Fruit fly (Drosophila melanogaster): Measurements from ENCODE around the gene Femcoat.

Gene Femcoat

dm6 chrX:4202235-4202794 is 40.3 kb downstream of the Femcoat start (continued):
- TF ChIP-seq CG11723 (GFP tag; optimal IDR thresholded peaks at IDR 0.05) (peak; percentile 53), C15 (GFP tag; IDR thresholded peaks at IDR 0.05) (no peak), ash1 (GFP tag; optimal IDR thresholded peaks at IDR 0.05) (no peak), tap (tag; optimal IDR thresholded peaks at IDR 0.05) (peak; percentile 2), disco-r (GFP tag; optimal IDR thresholded peaks at IDR 0.05) (peak; percentile 26), CG2116 (GFP tag; optimal IDR thresholded peaks at IDR 0.05) (no peak), Hmr (GFP tag; optimal IDR thresholded peaks at IDR 0.05) (peak; percentile 66), sqz (GFP tag; optimal IDR thresholded peaks at IDR 0.05) (peak; percentile 59), CG6654 (GFP tag; optimal IDR thresholded peaks at IDR 0.05) (no peak), CG2199 (GFP tag; IDR thresholded peaks at IDR 0.05) (no peak), CG31365 (tag; optimal IDR thresholded peaks at IDR 0.05) (peak; percentile 38), emc (GFP tag; optimal IDR thresholded peaks at IDR 0.05) (no peak), Fer2 (tag; optimal IDR thresholded peaks at IDR 0.05) (peak; percentile 11), CG32767 (GFP tag; IDR thresholded peaks at IDR 0.05) (no peak), CG5245 (GFP tag; optimal IDR thresholded peaks at IDR 0.05) (no peak), CG4707 (GFP tag; optimal IDR thresholded peaks at IDR 0.05) (peak; percentile 42), CG10462 (GFP tag; optimal IDR thresholded peaks at IDR 0.05) (no peak), bsh (GFP tag; optimal IDR thresholded peaks at IDR 0.05) (peak in 1 of 2 experiments; percentile 25), onecut (GFP tag; IDR thresholded peaks at IDR 0.05) (peak; percentile 35; the same call in 1 of the 2 replicates), PHDP (tag; optimal IDR thresholded peaks at IDR 0.05) (peak; percentile 27), maf-S (GFP tag; optimal IDR thresholded peaks at IDR 0.05) (peak; percentile 4), sim (GFP tag; IDR thresholded peaks at IDR 0.05) (no peak), pb (GFP tag; optimal IDR thresholded peaks at IDR 0.05) (no peak), CG8359 (GFP tag; optimal IDR thresholded peaks at IDR 0.05; ENCODE audit: borderline replicate concordance) (no peak), CG16815 (GFP tag; optimal IDR thresholded peaks at IDR 0.05) (no peak), exex (tag; optimal IDR thresholded peaks at IDR 0.05) (peak; percentile 21), CG8944 (GFP tag; optimal IDR thresholded peaks at IDR 0.05) (no peak), bigmax (GFP tag; optimal IDR thresholded peaks at IDR 0.05) (no peak), grau (tag; optimal IDR thresholded peaks at IDR 0.05) (peak; percentile 34), tx (GFP tag; optimal IDR thresholded peaks at IDR 0.05) (no peak), Doc3 (GFP tag; IDR thresholded peaks at IDR 0.05; ENCODE audit: partially characterized antibody) (no peak), dmrt99B (tag; optimal IDR thresholded peaks at IDR 0.05) (peak; percentile 34), Xrp1 (GFP tag; IDR thresholded peaks at IDR 0.05) (peak; percentile 55), Trl (optimal IDR thresholded peaks at IDR 0.05) (no peak), Trl (GFP tag; optimal IDR thresholded peaks at IDR 0.05) (peak; percentile 16), otp (GFP tag; IDR thresholded peaks at IDR 0.05) (0 out of 3 replicates have a peak, but pooled peaks have one; percentile 20), CG8388 (GFP tag; optimal IDR thresholded peaks at IDR 0.05) (no peak), phol (tag; optimal IDR thresholded peaks at IDR 0.05) (no peak), CG1832 (GFP tag; optimal IDR thresholded peaks at IDR 0.05) (no peak), CG8290 (GFP tag; optimal IDR thresholded peaks at IDR 0.05) (peak; percentile 2), CG8290 (tag; optimal IDR thresholded peaks at IDR 0.05) (peak; percentile 13 to 46), dm (GFP tag; optimal IDR thresholded peaks at IDR 0.05) (no peak), CG18476 (GFP tag; optimal IDR thresholded peaks at IDR 0.05) (peak; percentile 19), CG17568 (GFP tag; optimal IDR thresholded peaks at IDR 0.05) (peak; percentile 80), CoRest (tag; optimal IDR thresholded peaks at IDR 0.05) (no peak), CG14014 (GFP tag; IDR thresholded peaks at IDR 0.05) (peak; percentile 49; the same call in 1 of the 2 replicates), hkb (optimal IDR thresholded peaks at IDR 0.05) (no peak), hkb (GFP tag; IDR thresholded peaks at IDR 0.05) (peak; percentile 51; the same call in 1 of the 2 replicates), Poxn (GFP tag; IDR thresholded peaks at IDR 0.05) (no peak), Asciz (GFP tag; optimal IDR thresholded peaks at IDR 0.05) (peak; percentile 43), CG4360 (GFP tag; IDR thresholded peaks at IDR 0.05) (no peak)
